Fruit fly (Drosophila melanogaster): ENCODE results near the gene Cyp9f3.

The Cyp9f3 gene

dm6 chr3R:12439039-12439400 is 40.3 kb upstream of the Cyp9f3 start, which contains the start of the genes CG17207 and CG46427:
Gene CG17207 (minus strand): TSS chr3R:12439139.
Gene CG46427 (minus strand): TSS chr3R:12439139.
- TF ChIP-seq so (GFP tag; IDR thresholded peaks at IDR 0.05) (no peak), CG7963 (GFP tag; IDR thresholded peaks at IDR 0.05; ENCODE audit: partially characterized antibody) (no peak), CG2202 (tag; optimal IDR thresholded peaks at IDR 0.05) (no peak), bcd (GFP tag; optimal IDR thresholded peaks at IDR 0.05) (no peak), sqz (GFP tag; optimal IDR thresholded peaks at IDR 0.05) (no peak), Gsc (GFP tag; IDR thresholded peaks at IDR 0.05) (no peak), ranshi (GFP tag; IDR thresholded peaks at IDR 0.05) (no peak), CG10209 (GFP tag; optimal IDR thresholded peaks at IDR 0.05) (no peak), CG7357 (GFP tag; IDR thresholded peaks at IDR 0.05) (no peak), ato (GFP tag; IDR thresholded peaks at IDR 0.05; ENCODE audit: partially characterized antibody) (no peak), CG33213 (GFP tag; optimal IDR thresholded peaks at IDR 0.05) (no peak), TFAM (GFP tag; optimal IDR thresholded peaks at IDR 0.05) (no peak), Side (GFP tag; optimal IDR thresholded peaks at IDR 0.05) (no peak), CG30431 (GFP tag; optimal IDR thresholded peaks at IDR 0.05) (no peak)

- TF ChIP-seq Chrac-16 (GFP tag; optimal IDR thresholded peaks at IDR 0.05) (no peak), bcd (GFP tag; optimal IDR thresholded peaks at IDR 0.05) (no peak), inv (GFP tag; IDR thresholded peaks at IDR 0.05; ENCODE audit: partially characterized antibody) (no peak)
Measured at dm6 chr3R:12435948-12436347, 37.2 kb upstream of the Cyp9f3 start, which contains the start of gene Desat2. Gene Desat2 (plus strand): TSS chr3R:12436248.

- TF ChIP-seq HLHmδ (GFP tag; optimal IDR thresholded peaks at IDR 0.05) (no peak), CG11723 (GFP tag; optimal IDR thresholded peaks at IDR 0.05) (peak; percentile 11), Gug (GFP tag; IDR thresholded peaks at IDR 0.05) (peak; percentile 1; the same call in 1 of the 4 replicates), CG31365 (tag; optimal IDR thresholded peaks at IDR 0.05) (no peak), PHDP (tag; optimal IDR thresholded peaks at IDR 0.05) (peak; percentile 61), bsh (GFP tag; optimal IDR thresholded peaks at IDR 0.05) (peak in 1 of 2 experiments; percentile 49), CG13287 (GFP tag; IDR thresholded peaks at IDR 0.05; ENCODE audit: partially characterized antibody) (peak; percentile 35; the same call in 1 of the 2 replicates), CG14441 (GFP tag; IDR thresholded peaks at IDR 0.05) (no peak), row (GFP tag; IDR thresholded peaks at IDR 0.05) (peak; percentile 88), CG8924 (tag; optimal IDR thresholded peaks at IDR 0.05) (peak; percentile 75), ATbp (GFP tag; optimal IDR thresholded peaks at IDR 0.05) (no peak), zfh1 (GFP tag; IDR thresholded peaks at IDR 0.05) (no peak), D19A (tag; optimal IDR thresholded peaks at IDR 0.05) (peak; percentile 52), CG30403 (GFP tag; optimal IDR thresholded peaks at IDR 0.05) (peak; percentile 73), Sry-β (GFP tag; optimal IDR thresholded peaks at IDR 0.05) (peak; percentile 98), Hr3 (GFP tag; optimal IDR thresholded peaks at IDR 0.05) (peak; percentile 66), kah (GFP tag; optimal IDR thresholded peaks at IDR 0.05) (peak; percentile 27), CG7987 (GFP tag; optimal IDR thresholded peaks at IDR 0.05) (no peak), CG10543 (GFP tag; optimal IDR thresholded peaks at IDR 0.05) (peak; percentile 41), CG10147 (GFP tag; optimal IDR thresholded peaks at IDR 0.05) (peak; percentile 62), slbo (GFP tag; IDR thresholded peaks at IDR 0.05) (0 out of 2 replicates have a peak, but pooled peaks have one; percentile 40), Rfx (GFP tag; IDR thresholded peaks at IDR 0.05) (0 out of 2 replicates have a peak, but pooled peaks have one; percentile 36), Lhr (GFP tag; optimal IDR thresholded peaks at IDR 0.05) (peak; percentile 39), CG4820 (GFP tag; optimal IDR thresholded peaks at IDR 0.05) (peak; percentile 19), az2 (GFP tag; optimal IDR thresholded peaks at IDR 0.05) (peak; percentile 46), dan (GFP tag; IDR thresholded peaks at IDR 0.05) (no peak), grau (tag; optimal IDR thresholded peaks at IDR 0.05) (peak; percentile 71), CTCF (GFP tag; optimal IDR thresholded peaks at IDR 0.05) (peak; percentile 40), mam (GFP tag; optimal IDR thresholded peaks at IDR 0.05) (peak; percentile 15), Pdp1 (GFP tag; optimal IDR thresholded peaks at IDR 0.05) (peak in 1 of 2 experiments; percentile 27), CG10654 (GFP tag; optimal IDR thresholded peaks at IDR 0.05) (peak; percentile 24), insv (GFP tag; optimal IDR thresholded peaks at IDR 0.05) (peak in 1 of 2 experiments; percentile 23)
Measured at dm6 chr3R:12433764-12434163, 35.0 kb upstream of the Cyp9f3 start, which contains the start of the genes Aos1 and Srlp. Gene Aos1 (minus strand): TSS chr3R:12433822. Gene Srlp (plus strand): TSS chr3R:12434098.

Measured in whole organism, embryonic.